Worm (Caenorhabditis elegans) whole organism, L4 larva: ENCODE data around the gene F28F5.4.

ENCODE experiments used
- F44E2.7 ChIP-seq: fragments of 200-800 bp; sonication (Bioruptor generic); IDR thresholded peaks from 2 replicates; pipeline ENCODE4 v2.1.2; 2022; ENCODE audit warnings: missing genetic modification characterization, missing compliant biosample characterization
- ZK337.2 ChIP-seq: fragments of 200-800 bp; sonication (Bioruptor generic); IDR thresholded peaks from 2 replicates; pipeline ENCODE4 v1.3.6; 2022; ENCODE audit warnings: missing genetic modification reagents, missing genetic modification characterization, missing compliant biosample characterization
- ama-1 ChIP-seq: fragments of 150-350 bp; optimal IDR thresholded peaks from 2 replicates; lab custom pipeline; 2014; ENCODE audit warnings: inconsistent platforms, mixed read lengths
- ceh-28 ChIP-seq: fragments of 150-350 bp; optimal IDR thresholded peaks from 2 replicates; lab custom pipeline; 2014; ENCODE audit warnings: missing biosample characterization, missing genetic modification reagents, missing genetic modification characterization
- dmd-8 ChIP-seq: fragments of 200-800 bp; sonication (Bioruptor generic); IDR thresholded peaks from 2 replicates; pipeline ENCODE4 v1.3.6; 2022; ENCODE audit warnings: missing genetic modification characterization, missing compliant biosample characterization
- hif-1 ChIP-seq, 2 experiments: sonication (generic microtip); optimal IDR thresholded peaks; 2 replicates each; lab custom pipeline; 2016 to 2017; ENCODE audit warnings: missing compliant biosample characterization in 2 of 2, missing genetic modification characterization in 2 of 2, missing genetic modification reagents in 2 of 2, missing genotype in 2 of 2, mild to moderate bottlenecking in 1 of 2
- lsy-2 ChIP-seq, 2 experiments: fragments of 150-350 bp in 1 of 2; sonication (generic microtip) in 1 of 2; optimal IDR thresholded peaks; 2 replicates each; lab custom pipeline; 2014 to 2017; ENCODE audit warnings: missing biosample characterization in 2 of 2, missing genetic modification characterization in 2 of 2
- mdl-1 ChIP-seq, 2 experiments: fragments of 150-350 bp in 1 of 2; sonication (generic microtip) in 1 of 2; optimal IDR thresholded peaks; 2 replicates each; lab custom pipeline; 2014 to 2017; ENCODE audit warnings: missing biosample characterization in 2 of 2, missing genetic modification characterization in 2 of 2
- nhr-10 ChIP-seq: fragments of 150-350 bp; optimal IDR thresholded peaks from 2 replicates; lab custom pipeline; 2014; ENCODE audit warnings: missing biosample characterization, missing genetic modification characterization
- snpc-4 ChIP-seq: fragments of 150-350 bp; optimal IDR thresholded peaks from 2 replicates; lab custom pipeline; 2014; ENCODE audit warnings: missing biosample characterization, missing genetic modification characterization
- zfp-2 ChIP-seq: sonication (generic microtip); optimal IDR thresholded peaks from 2 replicates; lab custom pipeline; 2016; ENCODE audit warnings: mild to moderate bottlenecking, missing genetic modification characterization, missing compliant biosample characterization
- ztf-7 ChIP-seq: fragments of 150-350 bp; optimal IDR thresholded peaks from 2 replicates; lab custom pipeline; 2014; ENCODE audit warnings: missing biosample characterization, missing genetic modification characterization

DNA sequence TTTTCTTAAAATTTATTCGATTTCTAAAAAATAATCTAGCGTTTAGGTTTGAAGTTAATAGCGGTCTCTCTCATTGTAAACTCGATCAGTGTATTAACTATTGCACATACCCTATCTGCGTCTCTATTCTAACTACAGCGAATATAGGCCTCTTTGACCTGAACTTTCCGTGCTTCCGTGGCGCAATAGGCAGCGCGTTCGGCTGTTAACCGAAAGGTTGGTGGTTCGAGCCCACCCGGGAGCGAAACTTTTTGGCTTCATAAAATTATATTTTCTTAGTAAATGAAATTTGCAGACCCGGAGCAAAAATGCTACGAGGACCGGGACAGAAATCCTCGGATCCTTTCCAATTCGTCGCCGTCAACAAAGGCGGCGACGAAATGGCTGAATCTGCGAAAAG lies 11.4 kb downstream of the F28F5.4 start:
- TF ChIP-seq mdl-1 (tag; optimal IDR thresholded peaks at IDR 0.05; lab: Kevin White, UChicago), result no peak
- TF ChIP-seq F44E2.7 (GFP tag; lab: Robert Waterston, UW), result 0 out of 2 replicates have a peak, but pooled peaks have one; percentile 5
- TF ChIP-seq zfp-2 (tag; lab: Kevin White, UChicago), result no peak
- TF ChIP-seq snpc-4 (tag; lab: Kevin White, UChicago), result no peak
- TF ChIP-seq hif-1 (tag; optimal IDR thresholded peaks at IDR 0.05; lab: Kevin White, UChicago), result peak in 1 of 2 experiments; percentile 14
- peak; percentile 49; the same call in 1 of the 2 replicates for TF ChIP-seq dmd-8 (GFP tag; lab: Robert Waterston, UW)
- no peak for TF ChIP-seq lsy-2 (tag; optimal IDR thresholded peaks at IDR 0.05; lab: Kevin White, UChicago)
- TF ChIP-seq ceh-28, result no peak
- no peak for TF ChIP-seq ztf-7 (tag; lab: Kevin White, UChicago)
- TF ChIP-seq ama-1 (lab: Kevin White, UChicago), result no peak
- TF ChIP-seq ZK337.2, result no peak
- TF ChIP-seq nhr-10 (tag; lab: Kevin White, UChicago), result no peak
